Worm (Caenorhabditis elegans) whole organism, L2 larva: ENCODE measurements around the gene vps-53.
A peak's percentile ranks its signal among the peaks of the same experiment; 100 is the strongest.

ENCODE experiments used
- C34F6.9 ChIP-seq: fragments of 150-350 bp; optimal IDR thresholded peaks from 2 replicates; lab custom pipeline; 2014; ENCODE audit warnings: missing biosample characterization, missing genetic modification characterization
- R02D3.7 ChIP-seq: fragments of 150-350 bp; optimal IDR thresholded peaks from 2 replicates; lab custom pipeline; 2014; ENCODE audit warnings: missing biosample characterization, missing genetic modification characterization
- Y55F3AM.14 ChIP-seq: fragments of 200-800 bp; sonication (Bioruptor generic); optimal IDR thresholded peaks from 2 replicates; lab custom pipeline; 2018; ENCODE audit warnings: mild to moderate bottlenecking, missing genetic modification characterization, missing compliant biosample characterization
- ZK546.5 ChIP-seq: sonication (generic microtip); optimal IDR thresholded peaks from 2 replicates; lab custom pipeline; 2017; ENCODE audit warnings: missing biosample characterization, missing genetic modification characterization
- alr-1 ChIP-seq: fragments of 150-350 bp; optimal IDR thresholded peaks from 2 replicates; lab custom pipeline; 2014; ENCODE audit warnings: missing biosample characterization, missing genetic modification characterization
- aly-2 ChIP-seq: fragments of 150-350 bp; optimal IDR thresholded peaks from 2 replicates; lab custom pipeline; 2014; ENCODE audit warnings: missing biosample characterization, missing genetic modification characterization
- ama-1 ChIP-seq: fragments of 150-350 bp; optimal IDR thresholded peaks from 2 replicates; lab custom pipeline; 2018; ENCODE audit warnings: inconsistent platforms
- blmp-1 ChIP-seq: sonication (generic microtip); optimal IDR thresholded peaks from 2 replicates; lab custom pipeline; 2017; ENCODE audit warnings: missing genetic modification characterization, mild to moderate bottlenecking, missing compliant biosample characterization, antibody characterized with exemption, moderate library complexity; ENCODE audit not compliant: insufficient read depth
- ceh-16 ChIP-seq: fragments of 150-350 bp; optimal IDR thresholded peaks from 2 replicates; lab custom pipeline; 2014; ENCODE audit warnings: missing biosample characterization, missing genetic modification characterization
- ceh-82 ChIP-seq: fragments of 150-350 bp; optimal IDR thresholded peaks from 2 replicates; lab custom pipeline; 2014; ENCODE audit warnings: missing biosample characterization, missing genetic modification characterization
- crh-2 ChIP-seq: sonication (generic microtip); optimal IDR thresholded peaks from 2 replicates; lab custom pipeline; 2017; ENCODE audit warnings: missing biosample characterization, missing genetic modification characterization
- egl-27 ChIP-seq: sonication (generic microtip); optimal IDR thresholded peaks from 3 replicates; lab custom pipeline; 2017; ENCODE audit warnings: missing biosample characterization, missing genetic modification reagents, missing genetic modification characterization
- elt-1 ChIP-seq: fragments of 150-350 bp; optimal IDR thresholded peaks from 2 replicates; lab custom pipeline; 2014; ENCODE audit warnings: missing biosample characterization, missing genetic modification characterization
- elt-3 ChIP-seq: sonication (generic microtip); optimal IDR thresholded peaks from 2 replicates; lab custom pipeline; 2017; ENCODE audit warnings: missing biosample characterization, missing genetic modification characterization
- fos-1 ChIP-seq: fragments of 150-350 bp; optimal IDR thresholded peaks from 2 replicates; lab custom pipeline; 2014; ENCODE audit warnings: missing biosample characterization, missing genetic modification characterization
- gmeb-1 ChIP-seq: fragments of 150-350 bp; optimal IDR thresholded peaks from 2 replicates; lab custom pipeline; 2014; ENCODE audit warnings: missing biosample characterization, missing genetic modification characterization
- lin-11 ChIP-seq: fragments of 150-350 bp; sonication (generic microtip); optimal IDR thresholded peaks from 2 replicates; lab custom pipeline; 2014; ENCODE audit warnings: missing biosample characterization, missing genetic modification characterization, inconsistent platforms, mixed read lengths
- lin-13 ChIP-seq: fragments of 150-350 bp; optimal IDR thresholded peaks from 2 replicates; lab custom pipeline; 2014; ENCODE audit warnings: missing biosample characterization, missing genetic modification reagents, missing genetic modification characterization
- lin-39 ChIP-seq: fragments of 150-350 bp; optimal IDR thresholded peaks from 2 replicates; lab custom pipeline; 2014; ENCODE audit warnings: missing biosample characterization, missing genetic modification reagents, missing genetic modification characterization
- lsy-2 ChIP-seq, 2 experiments: fragments of 150-350 bp in 1 of 2; sonication (generic microtip) in 1 of 2; optimal IDR thresholded peaks; 2 replicates each; lab custom pipeline; 2014 to 2017; ENCODE audit warnings: missing biosample characterization in 2 of 2, missing genetic modification characterization in 2 of 2
- mab-5 ChIP-seq: fragments of 150-350 bp; optimal IDR thresholded peaks from 2 replicates; lab custom pipeline; 2014; ENCODE audit warnings: missing biosample characterization, missing genetic modification characterization
- mdl-1 ChIP-seq, 2 experiments: fragments of 150-350 bp in 1 of 2; sonication (generic microtip) in 1 of 2; optimal IDR thresholded peaks; 2 replicates each; lab custom pipeline; 2017; ENCODE audit warnings: missing biosample characterization in 2 of 2, missing genetic modification characterization in 2 of 2
- nhr-10 ChIP-seq: sonication (generic microtip); optimal IDR thresholded peaks from 2 replicates; lab custom pipeline; 2017; ENCODE audit warnings: missing biosample characterization, missing genetic modification characterization
- nhr-11 ChIP-seq: fragments of 150-350 bp; optimal IDR thresholded peaks from 2 replicates; lab custom pipeline; 2014; ENCODE audit warnings: missing biosample characterization, missing genetic modification characterization
- nhr-129 ChIP-seq: fragments of 150-350 bp; optimal IDR thresholded peaks from 2 replicates; lab custom pipeline; 2014; ENCODE audit warnings: missing biosample characterization, missing genetic modification characterization
- nhr-237 ChIP-seq: fragments of 150-350 bp; optimal IDR thresholded peaks from 2 replicates; lab custom pipeline; 2014; ENCODE audit warnings: missing biosample characterization, missing genetic modification characterization
- nhr-25 ChIP-seq: fragments of 150-350 bp; sonication (generic microtip); optimal IDR thresholded peaks from 3 replicates; lab custom pipeline; 2014; ENCODE audit warnings: missing biosample characterization, missing genetic modification characterization
- nhr-6 ChIP-seq: fragments of 150-350 bp; optimal IDR thresholded peaks from 2 replicates; lab custom pipeline; 2014; ENCODE audit warnings: missing biosample characterization, missing genetic modification characterization
- nhr-77 ChIP-seq: fragments of 150-350 bp; optimal IDR thresholded peaks from 2 replicates; lab custom pipeline; 2014; ENCODE audit warnings: missing biosample characterization, missing genetic modification characterization
- peb-1 ChIP-seq: fragments of 150-350 bp; optimal IDR thresholded peaks from 2 replicates; lab custom pipeline; 2014; ENCODE audit warnings: missing biosample characterization, missing genetic modification characterization
- sem-4 ChIP-seq: fragments of 150-350 bp; optimal IDR thresholded peaks from 2 replicates; lab custom pipeline; 2014; ENCODE audit warnings: missing biosample characterization, missing genetic modification reagents, missing genetic modification characterization
- skn-1 ChIP-seq: sonication (generic microtip); optimal IDR thresholded peaks from 2 replicates; lab custom pipeline; 2017; ENCODE audit warnings: missing biosample characterization, missing genetic modification characterization
- sma-3 ChIP-seq: sonication (generic microtip); optimal IDR thresholded peaks from 2 replicates; lab custom pipeline; 2016; ENCODE audit warnings: missing genetic modification reagents, missing genetic modification characterization, missing compliant biosample characterization
- sma-9 ChIP-seq, 2 experiments: fragments of 150-350 bp in 1 of 2; sonication (generic microtip) in 1 of 2; optimal IDR thresholded peaks; 2 replicates each; lab custom pipeline; 2014 to 2016; ENCODE audit warnings: missing genetic modification characterization in 2 of 2, mild to moderate bottlenecking in 1 of 2, missing biosample characterization in 1 of 2, missing compliant biosample characterization in 1 of 2, missing genetic modification reagents in 1 of 2, moderate library complexity in 1 of 2
- unc-39 ChIP-seq: fragments of 150-350 bp; optimal IDR thresholded peaks from 2 replicates; lab custom pipeline; 2014; ENCODE audit warnings: missing biosample characterization, missing genetic modification characterization
- unc-55 ChIP-seq: fragments of 150-350 bp; sonication (generic microtip); optimal IDR thresholded peaks from 3 replicates; lab custom pipeline; 2014; ENCODE audit warnings: missing biosample characterization, missing genetic modification reagents, missing genetic modification characterization
- zag-1 ChIP-seq: fragments of 150-350 bp; optimal IDR thresholded peaks from 2 replicates; lab custom pipeline; 2014; ENCODE audit warnings: missing biosample characterization, missing genetic modification characterization
- ztf-1 ChIP-seq: fragments of 200-800 bp; sonication (Bioruptor generic); conservative IDR thresholded peaks from 2 replicates; pipeline ENCODE4 v1.3.6; 2022; ENCODE audit warnings: missing genetic modification characterization, missing compliant biosample characterization

Gene vps-53

DNA sequence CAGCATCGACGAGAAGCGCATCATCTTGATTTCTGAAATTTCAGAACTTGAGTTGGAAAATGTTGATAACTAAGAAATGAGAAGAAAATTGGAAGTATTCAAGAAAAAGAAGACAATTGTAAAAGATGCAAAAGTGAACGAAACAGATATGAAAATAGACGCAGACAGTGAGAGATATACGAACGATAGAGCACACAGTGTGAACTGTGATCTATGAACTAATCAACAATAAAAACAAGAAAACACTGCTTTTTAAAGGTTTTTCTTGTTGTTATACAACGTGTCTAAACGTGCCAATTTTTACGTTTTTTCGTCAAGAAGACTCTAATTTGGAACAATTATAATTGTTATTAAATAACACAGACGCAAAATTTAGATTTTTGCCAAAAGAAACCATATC, 4.5 kb downstream of the vps-53 start, which contains the start of gene ech-6:
ech-6 (minus strand) TSS at position 32 of the 400 bp plus-strand sequence.
- TF ChIP-seq nhr-129 (peak; percentile 45), aly-2 (tag; lab: Kevin White, UChicago) (no peak), nhr-25 (tag; lab: Kevin White, UChicago) (no peak), ama-1 (peak; percentile 18), ztf-1 (GFP tag; lab: Robert Waterston, UW) (no peak), ceh-16 (tag; lab: Kevin White, UChicago) (no peak), sma-9 (GFP tag; optimal IDR thresholded peaks at IDR 0.05; lab: Kevin White, UChicago) (peak; percentile 84), sma-9 (tag; optimal IDR thresholded peaks at IDR 0.05; lab: Kevin White, UChicago) (no peak), C34F6.9 (tag; lab: Kevin White, UChicago) (peak; percentile 52), lsy-2 (tag; optimal IDR thresholded peaks at IDR 0.05; lab: Kevin White, UChicago) (peak in 1 of 2 experiments; percentile 60), nhr-77 (tag; lab: Kevin White, UChicago) (no peak), elt-1 (tag; lab: Kevin White, UChicago) (no peak), peb-1 (tag; lab: Kevin White, UChicago) (no peak), egl-27 (tag; lab: Kevin White, UChicago) (no peak), crh-2 (peak; percentile 73), mab-5 (tag; lab: Kevin White, UChicago) (no peak), unc-55 (GFP tag; lab: Kevin White, UChicago) (peak; percentile 10), sma-3 (GFP tag; lab: Kevin White, UChicago) (peak; percentile 44)

DNA sequence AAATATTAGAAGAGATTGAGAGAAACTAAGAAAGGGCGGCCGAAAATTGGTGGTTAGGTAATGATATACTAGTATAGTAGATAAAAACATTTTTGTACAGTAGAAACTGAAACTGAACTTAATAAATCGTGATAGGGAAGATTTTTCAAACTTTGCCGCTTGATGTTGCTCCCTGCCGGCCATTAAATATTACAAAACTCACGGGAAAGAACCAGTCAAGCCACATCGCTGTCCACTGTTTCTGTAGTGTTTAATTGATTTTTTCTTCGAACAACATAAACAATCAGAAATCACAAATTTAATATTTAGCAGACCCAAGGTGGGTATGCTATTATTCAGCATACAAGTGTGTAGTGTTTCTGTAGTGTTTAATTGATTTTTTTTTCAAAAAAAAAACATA, 6.2 kb downstream of the vps-53 start, which contains the start of gene T05G5.5:
T05G5.5 (minus strand) TSS at position 359 of the 400 bp plus-strand sequence.
- TF ChIP-seq egl-27 (tag; lab: Kevin White, UChicago) = no peak
- no peak for TF ChIP-seq nhr-10 (tag; lab: Kevin White, UChicago)
- no peak for TF ChIP-seq nhr-129
- no peak for TF ChIP-seq fos-1
- no peak for TF ChIP-seq peb-1 (tag; lab: Kevin White, UChicago)
- TF ChIP-seq crh-2 = no peak
- TF ChIP-seq ama-1 = no peak
- no peak for TF ChIP-seq skn-1
- TF ChIP-seq blmp-1 = no peak
- no peak for TF ChIP-seq C34F6.9 (tag; lab: Kevin White, UChicago)
- no peak for TF ChIP-seq sma-9 (GFP tag; optimal IDR thresholded peaks at IDR 0.05; lab: Kevin White, UChicago)
- no peak for TF ChIP-seq sma-9 (tag; optimal IDR thresholded peaks at IDR 0.05; lab: Kevin White, UChicago)
- no peak for TF ChIP-seq lin-39
- TF ChIP-seq zag-1 (tag; lab: Kevin White, UChicago) = no peak
- TF ChIP-seq gmeb-1 (tag; lab: Kevin White, UChicago) = no peak
- no peak for TF ChIP-seq nhr-11 (tag; lab: Kevin White, UChicago)
- TF ChIP-seq R02D3.7 (tag; lab: Kevin White, UChicago) = no peak

DNA sequence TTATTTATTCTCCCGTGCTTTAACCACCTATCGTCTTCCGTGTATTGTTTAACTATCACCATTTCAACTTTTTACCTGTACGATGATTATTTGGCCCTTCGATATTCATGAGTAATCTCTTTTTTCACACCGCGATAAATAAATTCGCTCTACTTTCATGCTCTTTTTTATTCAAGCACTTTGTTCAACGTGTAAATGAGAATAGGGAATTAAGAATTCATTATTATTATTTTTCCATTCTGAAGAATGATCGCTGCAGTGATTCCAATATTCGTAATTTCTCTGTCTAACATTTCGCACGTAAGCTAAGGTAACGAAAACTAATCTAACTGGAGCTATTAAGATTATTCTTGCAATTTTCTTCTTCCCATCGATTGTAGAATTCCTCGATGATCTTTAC, 8.6 kb downstream of the vps-53 start, which contains the start of gene T05G5.4:
T05G5.4 (plus strand) TSS at position 241 of the 400 bp plus-strand sequence.
- TF ChIP-seq skn-1 (no peak), nhr-6 (no peak), sem-4 (tag; lab: Kevin White, UChicago) (no peak), Y55F3AM.14 (GFP tag; lab: Kevin White, UChicago) (no peak), ZK546.5 (tag; lab: Kevin White, UChicago) (no peak), ama-1 (no peak), lin-11 (tag; lab: Kevin White, UChicago) (no peak), nhr-237 (tag; lab: Kevin White, UChicago) (no peak), nhr-77 (tag; lab: Kevin White, UChicago) (no peak), ceh-82 (no peak), nhr-129 (no peak), mdl-1 (tag; optimal IDR thresholded peaks at IDR 0.05; lab: Kevin White, UChicago) (no peak), elt-3 (no peak)

DNA sequence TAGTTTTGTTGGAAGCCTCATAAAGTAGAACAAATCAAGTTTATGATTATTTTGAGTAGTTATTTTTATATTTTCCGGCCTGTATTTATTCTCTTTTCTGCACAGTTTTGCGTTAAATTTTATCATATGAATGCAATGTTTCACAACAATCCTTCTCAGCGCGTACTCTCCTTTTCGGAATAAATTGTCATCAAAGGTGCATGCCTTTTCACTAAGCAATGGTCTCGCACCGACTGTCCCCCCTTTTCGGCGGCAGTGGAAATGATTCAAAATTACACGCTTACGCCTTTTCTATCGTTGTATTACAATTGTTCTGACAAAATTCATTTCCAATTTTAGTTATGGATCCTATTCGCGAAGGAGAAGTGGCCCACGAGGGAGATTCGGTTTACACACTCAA, 10.2 kb downstream of the vps-53 start, which contains the start of the genes iff-1 and cdk-1:
iff-1 (minus strand) TSS at position 61 of the 400 bp plus-strand sequence.
cdk-1 (plus strand) TSS at position 340 of the 400 bp plus-strand sequence.
- TF ChIP-seq aly-2 (tag; lab: Kevin White, UChicago) (no peak), gmeb-1 (tag; lab: Kevin White, UChicago) (peak; percentile 83), lin-13 (GFP tag; lab: Kevin White, UChicago) (peak; percentile 0), lin-11 (tag; lab: Kevin White, UChicago) (no peak), nhr-129 (peak; percentile 78), alr-1 (tag; lab: Kevin White, UChicago) (no peak), C34F6.9 (tag; lab: Kevin White, UChicago) (peak; percentile 32), unc-39 (no peak), lsy-2 (tag; optimal IDR thresholded peaks at IDR 0.05; lab: Kevin White, UChicago) (peak in 1 of 2 experiments; percentile 66), fos-1 (peak; percentile 25), unc-55 (GFP tag; lab: Kevin White, UChicago) (peak; percentile 77)
